Worm (Caenorhabditis elegans): ENCODE data around the gene mdt-30.

DNA sequence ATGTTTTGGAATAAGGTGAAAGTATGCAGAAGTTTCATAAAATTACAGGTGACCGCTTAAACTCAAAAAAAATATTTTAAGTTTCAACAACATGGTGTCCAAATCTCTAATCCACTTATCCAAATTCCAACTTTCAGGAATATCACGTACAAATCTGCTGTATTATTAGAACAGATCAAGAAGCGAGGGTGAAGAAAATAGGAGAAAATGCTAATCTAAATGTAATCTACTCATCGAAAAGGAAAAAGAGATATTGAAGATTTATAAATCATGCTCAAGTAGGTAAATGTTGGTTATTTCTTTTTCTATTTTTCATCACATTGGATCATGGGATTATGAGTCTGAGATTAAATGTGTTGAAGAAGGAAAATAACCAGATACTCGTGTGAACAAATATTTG is 26.3 kb downstream of the mdt-30 start:
- TF ChIP-seq mab-9 (GFP tag; IDR thresholded peaks at IDR 0.05), result no peak
- TF ChIP-seq ets-5 (GFP tag; IDR thresholded peaks at IDR 0.05), result no peak
- TF ChIP-seq C16A3.4 (tag; optimal IDR thresholded peaks at IDR 0.05), result no peak
- TF ChIP-seq blmp-1 (tag; optimal IDR thresholded peaks at IDR 0.05), result no peak

All from whole organism, L1 larva.